Fruit fly (Drosophila melanogaster): ENCODE measurements around the gene mRpL11.

Gene mRpL11

DNA sequence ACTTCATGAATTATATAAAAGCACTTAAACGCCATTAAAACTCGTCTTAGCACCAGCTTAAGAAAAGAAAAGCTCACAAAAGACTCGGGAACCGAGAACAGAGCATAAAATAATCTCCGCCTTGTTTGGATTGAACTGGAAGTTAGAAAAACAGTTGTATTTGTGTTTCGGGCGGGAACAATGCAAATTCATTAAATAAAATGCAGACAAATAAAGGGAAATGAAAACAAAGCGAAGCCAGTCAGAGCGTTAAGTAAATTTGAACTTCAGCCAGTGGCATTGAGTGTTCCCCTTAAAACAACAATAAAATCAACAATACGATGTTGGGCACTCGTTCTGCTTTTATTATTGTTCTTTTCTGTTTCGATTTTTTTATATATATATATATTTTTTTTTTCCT lies 15.0 kb downstream of the mRpL11 start (continued):
- TF ChIP-seq sna (GFP tag; IDR thresholded peaks at IDR 0.05; ENCODE audit: partially characterized antibody) (no peak), Asciz (GFP tag; optimal IDR thresholded peaks at IDR 0.05) (peak; percentile 50), wor (GFP tag; IDR thresholded peaks at IDR 0.05) (no peak), CG15514 (GFP tag; optimal IDR thresholded peaks at IDR 0.05) (peak; percentile 42)

DNA sequence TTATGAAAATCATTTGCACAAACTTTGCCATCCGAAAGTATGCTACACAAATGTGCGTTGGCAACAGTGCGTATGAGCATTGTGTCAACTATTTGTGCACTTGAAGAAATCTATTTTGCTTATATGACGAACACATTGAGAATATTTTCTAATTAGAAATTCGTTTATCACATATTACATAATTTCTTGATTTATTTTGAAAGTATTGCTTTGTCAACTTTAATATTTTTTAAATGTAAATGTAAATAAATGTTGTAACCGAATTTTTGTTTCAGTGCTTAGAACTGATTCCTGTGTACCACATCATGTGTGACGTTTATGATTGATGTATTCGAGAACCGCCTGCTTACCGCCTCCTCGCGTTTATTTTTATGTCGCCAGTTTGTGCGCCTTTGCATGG lies 30.4 kb downstream of the mRpL11 start:
- no peak for TF ChIP-seq disco-r (GFP tag; optimal IDR thresholded peaks at IDR 0.05)
- TF ChIP-seq CG13296 (GFP tag; optimal IDR thresholded peaks at IDR 0.05) = peak; percentile 1
- no peak for TF ChIP-seq CG17912 (GFP tag; optimal IDR thresholded peaks at IDR 0.05)
- TF ChIP-seq CG31441 (GFP tag; IDR thresholded peaks at IDR 0.05) = no peak
- TF ChIP-seq Hmx (GFP tag; optimal IDR thresholded peaks at IDR 0.05) = no peak
- TF ChIP-seq CG10565 (GFP tag; optimal IDR thresholded peaks at IDR 0.05) = no peak
- no peak for TF ChIP-seq run (tag; optimal IDR thresholded peaks at IDR 0.05)
- no peak for TF ChIP-seq CG6791 (GFP tag; IDR thresholded peaks at IDR 0.05; ENCODE audit: partially characterized antibody)
- no peak for TF ChIP-seq kah (GFP tag; optimal IDR thresholded peaks at IDR 0.05)
- TF ChIP-seq knrl (GFP tag; IDR thresholded peaks at IDR 0.05; ENCODE audit: partially characterized antibody) = no peak
- no peak for TF ChIP-seq CG1024 (GFP tag; IDR thresholded peaks at IDR 0.05)
- TF ChIP-seq tin (GFP tag; optimal IDR thresholded peaks at IDR 0.05) = no peak
- TF ChIP-seq nom (GFP tag; optimal IDR thresholded peaks at IDR 0.05) = no peak
- TF ChIP-seq CG3407 (GFP tag; optimal IDR thresholded peaks at IDR 0.05) = no peak
- no peak for TF ChIP-seq CG4617 (GFP tag; optimal IDR thresholded peaks at IDR 0.05; ENCODE audit: borderline replicate concordance)
- no peak for TF ChIP-seq yki (optimal IDR thresholded peaks at IDR 0.05)
- no peak for TF ChIP-seq CG11085 (GFP tag; IDR thresholded peaks at IDR 0.05)
- peak; percentile 11 for TF ChIP-seq CG4424 (GFP tag; optimal IDR thresholded peaks at IDR 0.05)
- TF ChIP-seq pan (optimal IDR thresholded peaks at IDR 0.05) = no peak
- peak in 1 of 2 experiments; percentile 38 for TF ChIP-seq pan (GFP tag; optimal IDR thresholded peaks at IDR 0.05 in 1 of 2, IDR thresholded peaks at IDR 0.05 in 1 of 2)
- TF ChIP-seq repo (GFP tag; optimal IDR thresholded peaks at IDR 0.05) = no peak
- peak; percentile 17 for TF ChIP-seq gro (GFP tag; optimal IDR thresholded peaks at IDR 0.05)
- TF ChIP-seq esg (GFP tag; conservative IDR thresholded peaks at IDR 0.05) = no peak
- no peak for TF ChIP-seq Gug (GFP tag; IDR thresholded peaks at IDR 0.05)
- TF ChIP-seq nmo (GFP tag; optimal IDR thresholded peaks at IDR 0.05) = no peak
- TF ChIP-seq lab (GFP tag; optimal IDR thresholded peaks at IDR 0.05) = peak; percentile 55
- TF ChIP-seq CG11695 (GFP tag; IDR thresholded peaks at IDR 0.05) = 0 out of 3 replicates have a peak, but pooled peaks have one; percentile 38
- TF ChIP-seq CG15514 (GFP tag; optimal IDR thresholded peaks at IDR 0.05) = peak; percentile 5
- TF ChIP-seq MTF-1 (GFP tag; optimal IDR thresholded peaks at IDR 0.05; ENCODE audit: borderline replicate concordance) = no peak
- TF ChIP-seq CG8478 (optimal IDR thresholded peaks at IDR 0.05) = no peak
- no peak for TF ChIP-seq unpg (GFP tag; optimal IDR thresholded peaks at IDR 0.05)
- no peak for TF ChIP-seq Spps (tag; optimal IDR thresholded peaks at IDR 0.05)
- TF ChIP-seq Mes4 (GFP tag; optimal IDR thresholded peaks at IDR 0.05) = no peak
- TF ChIP-seq CG2129 (GFP tag; IDR thresholded peaks at IDR 0.05; ENCODE audit: partially characterized antibody) = no peak
- TF ChIP-seq danr (GFP tag; IDR thresholded peaks at IDR 0.05) = no peak
- peak; percentile 63 for TF ChIP-seq CG11504 (tag; optimal IDR thresholded peaks at IDR 0.05)
- no peak for TF ChIP-seq Sry-β (GFP tag; optimal IDR thresholded peaks at IDR 0.05)
- TF ChIP-seq grn (GFP tag; optimal IDR thresholded peaks at IDR 0.05) = no peak
- peak; percentile 56; the same call in 2 of the 3 replicates for TF ChIP-seq row (GFP tag; IDR thresholded peaks at IDR 0.05)
- TF ChIP-seq CG7987 (GFP tag; optimal IDR thresholded peaks at IDR 0.05) = no peak
- TF ChIP-seq CG10366 (GFP tag; IDR thresholded peaks at IDR 0.05) = no peak
- TF ChIP-seq CG14710 (tag; optimal IDR thresholded peaks at IDR 0.05) = no peak
- no peak for TF ChIP-seq lov (optimal IDR thresholded peaks at IDR 0.05)
- no peak for TF ChIP-seq lov (GFP tag; IDR thresholded peaks at IDR 0.05)
- no peak for TF ChIP-seq CG6765 (GFP tag; optimal IDR thresholded peaks at IDR 0.05)
- no peak for TF ChIP-seq toy (GFP tag; IDR thresholded peaks at IDR 0.05)
- TF ChIP-seq Ada2b (GFP tag; IDR thresholded peaks at IDR 0.05) = peak; percentile 52

Measured in whole organism, embryonic.